Worm (Caenorhabditis elegans): ENCODE data around the gene C48B4.10.

C48B4.10 gene

DNA sequence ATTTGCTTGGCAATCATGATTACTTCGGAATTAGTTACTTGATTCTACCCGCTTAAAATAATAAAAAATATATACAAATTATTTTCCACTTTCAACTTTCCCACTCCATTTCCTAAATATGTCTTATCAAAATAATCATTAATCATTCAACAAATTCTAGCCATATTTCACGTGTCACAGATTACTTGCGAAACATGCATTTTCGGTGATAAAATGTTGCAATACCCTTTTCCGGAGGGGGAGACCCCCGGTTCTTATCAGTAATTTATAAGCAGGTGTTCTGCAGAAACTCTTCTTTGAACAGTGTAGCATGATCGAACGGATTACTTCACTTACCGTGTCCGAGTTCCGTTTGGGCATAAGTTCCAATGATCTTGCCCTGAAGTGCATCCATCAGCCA, 25.9 kb upstream of the C48B4.10 start (continued):
- TF ChIP-seq nhr-25 (tag; optimal IDR thresholded peaks at IDR 0.05; ENCODE audit: borderline replicate concordance, insufficient read depth), result no peak
- peak; percentile 34 for TF ChIP-seq dve-1 (tag; optimal IDR thresholded peaks at IDR 0.05; ENCODE audit: insufficient read depth)
- TF ChIP-seq lir-3 (tag; optimal IDR thresholded peaks at IDR 0.05), result no peak
- no peak for TF ChIP-seq hmg-1.1 (GFP tag; IDR thresholded peaks at IDR 0.05)
- peak; percentile 83; the same call in 1 of the 2 replicates for TF ChIP-seq lin-1 (GFP tag; IDR thresholded peaks at IDR 0.05)
- TF ChIP-seq rbr-2 (tag; optimal IDR thresholded peaks at IDR 0.05), result no peak
- TF ChIP-seq nhr-41 (GFP tag; IDR thresholded peaks at IDR 0.05), result no peak
- TF ChIP-seq daf-19 (GFP tag; conservative IDR thresholded peaks at IDR 0.05), result no peak
- TF ChIP-seq lin-38 (GFP tag; IDR thresholded peaks at IDR 0.05), result no peak
- TF ChIP-seq dmd-6 (GFP tag; IDR thresholded peaks at IDR 0.05), result peak; percentile 90
- TF ChIP-seq tra-1 (GFP tag; IDR thresholded peaks at IDR 0.05), result peak; percentile 59
- no peak for TF ChIP-seq pha-4 (GFP tag; IDR thresholded peaks at IDR 0.05)
- no peak for TF ChIP-seq pha-4 (tag; optimal IDR thresholded peaks at IDR 0.05)
- TF ChIP-seq lin-29 (GFP tag; IDR thresholded peaks at IDR 0.05), result no peak

DNA sequence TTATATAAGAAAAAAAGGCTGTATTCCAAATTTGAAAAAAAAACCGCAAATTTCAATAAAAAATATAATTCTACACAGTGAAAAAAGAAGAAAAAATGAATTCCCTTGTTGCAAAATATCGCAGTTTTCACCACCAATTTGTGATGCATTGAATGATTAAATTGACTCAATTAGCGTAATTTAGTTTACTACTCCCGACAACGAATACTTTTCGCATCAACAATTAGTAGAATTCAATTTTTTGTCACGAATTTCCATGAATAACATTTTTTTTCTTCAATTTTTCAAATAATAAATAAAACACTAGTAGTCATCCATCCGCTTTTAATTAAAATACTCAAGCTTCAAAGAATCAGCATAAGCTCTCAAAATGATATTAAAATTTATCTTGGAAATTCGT, 21.0 kb upstream of the C48B4.10 start:
- TF ChIP-seq lsy-2 (tag; optimal IDR thresholded peaks at IDR 0.05) (peak in 1 of 2 experiments; percentile 21), fkh-10 (GFP tag; optimal IDR thresholded peaks at IDR 0.05) (peak; percentile 16), ces-1 (GFP tag; optimal IDR thresholded peaks at IDR 0.05) (peak; percentile 46), rbr-2 (tag; optimal IDR thresholded peaks at IDR 0.05) (no peak)

DNA sequence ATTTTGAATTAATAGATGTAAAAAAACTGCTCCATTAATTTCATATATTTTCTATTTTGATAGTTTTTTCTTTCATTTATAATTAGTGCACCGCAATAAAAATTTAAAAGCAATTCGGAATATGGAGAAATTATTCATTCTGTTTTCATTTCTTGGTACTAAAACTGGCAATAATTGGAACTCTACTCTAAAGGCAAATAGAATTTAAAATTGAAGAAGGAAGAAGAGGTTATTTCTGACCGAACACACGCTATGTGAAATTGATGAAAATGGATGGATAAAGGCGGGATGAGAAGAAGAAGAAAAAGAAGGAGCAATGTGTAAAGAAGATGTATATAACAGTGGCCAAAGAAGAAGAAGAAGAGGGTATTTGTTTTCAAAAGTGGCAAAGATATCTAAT, 18.9 kb upstream of the C48B4.10 start:
- TF ChIP-seq Y48G9A.11 (GFP tag; IDR thresholded peaks at IDR 0.05) (no peak), aha-1 (tag) (no peak), hlh-11 (tag; optimal IDR thresholded peaks at IDR 0.05) (no peak), sdz-12 (GFP tag; optimal IDR thresholded peaks at IDR 0.05) (no peak), snpc-4 (tag; optimal IDR thresholded peaks at IDR 0.05) (no peak), gei-8 (GFP tag; optimal IDR thresholded peaks at IDR 0.05) (no peak), ces-1 (GFP tag; optimal IDR thresholded peaks at IDR 0.05) (no peak), hlh-30 (tag; optimal IDR thresholded peaks at IDR 0.05; ENCODE audit: insufficient read depth) (no peak), dmd-6 (GFP tag; IDR thresholded peaks at IDR 0.05) (no peak), mep-1 (tag; optimal IDR thresholded peaks at IDR 0.05) (no peak), mes-2 (tag; optimal IDR thresholded peaks at IDR 0.05; ENCODE audit: poor library complexity, severe bottlenecking) (no peak), ztf-7 (tag; optimal IDR thresholded peaks at IDR 0.05) (no peak), zag-1 (tag; optimal IDR thresholded peaks at IDR 0.05) (no peak), php-3 (GFP tag; IDR thresholded peaks at IDR 0.05) (no peak), nhr-76 (tag; optimal IDR thresholded peaks at IDR 0.05) (no peak), madf-5 (GFP tag; IDR thresholded peaks at IDR 0.05) (no peak), Y75B8A.6 (GFP tag; IDR thresholded peaks at IDR 0.05) (no peak), nhr-77 (tag; optimal IDR thresholded peaks at IDR 0.05) (no peak), ctbp-1 (GFP tag; IDR thresholded peaks at IDR 0.05) (no peak), saeg-2 (GFP tag; IDR thresholded peaks at IDR 0.05) (no peak)

DNA sequence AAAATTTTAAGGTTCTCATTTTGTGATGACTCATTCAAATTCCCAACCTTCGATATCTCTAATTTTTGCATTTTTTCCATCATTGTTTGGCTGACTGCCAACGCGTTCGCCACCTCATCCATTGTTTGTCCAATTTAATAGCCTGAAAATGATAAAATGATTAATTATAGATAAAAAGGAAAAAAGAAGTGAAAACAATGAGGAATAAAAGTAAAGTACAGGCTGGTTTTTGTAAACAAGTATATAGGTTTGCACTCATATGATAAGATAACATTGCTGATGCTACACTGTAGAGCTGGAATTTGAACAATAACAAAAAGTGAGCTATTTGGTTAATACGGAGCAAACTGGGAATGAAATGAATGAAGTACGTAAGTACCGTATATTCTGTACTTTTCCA, 17.9 kb upstream of the C48B4.10 start, which contains the start of gene C48B4.3:
TSS of gene C48B4.3 (minus strand) at position 149 of the 400 bp plus-strand sequence.
- TF ChIP-seq nhr-77 (tag; optimal IDR thresholded peaks at IDR 0.05), result peak; percentile 21
- TF ChIP-seq dve-1 (tag; optimal IDR thresholded peaks at IDR 0.05; ENCODE audit: insufficient read depth), result peak; percentile 75
- TF ChIP-seq pha-4 (GFP tag; IDR thresholded peaks at IDR 0.05), result no peak
- TF ChIP-seq pha-4 (tag; optimal IDR thresholded peaks at IDR 0.05), result no peak
- TF ChIP-seq ceh-62 (tag; optimal IDR thresholded peaks at IDR 0.05), result no peak
- no peak for TF ChIP-seq dmd-9 (GFP tag; IDR thresholded peaks at IDR 0.05)
- TF ChIP-seq gei-8 (GFP tag; optimal IDR thresholded peaks at IDR 0.05), result no peak
- TF ChIP-seq spr-1 (tag; optimal IDR thresholded peaks at IDR 0.05), result no peak
- peak; percentile 14 for TF ChIP-seq hlh-11 (tag; optimal IDR thresholded peaks at IDR 0.05)
- TF ChIP-seq nhr-28 (tag; optimal IDR thresholded peaks at IDR 0.05), result peak; percentile 29
- no peak for TF ChIP-seq nhr-237 (tag; optimal IDR thresholded peaks at IDR 0.05)
- no peak for TF ChIP-seq F10B5.3 (tag; optimal IDR thresholded peaks at IDR 0.05)
- no peak for TF ChIP-seq ztf-7 (tag; optimal IDR thresholded peaks at IDR 0.05)
- TF ChIP-seq nhr-76 (tag; optimal IDR thresholded peaks at IDR 0.05), result no peak
- no peak for TF ChIP-seq cey-2 (tag; optimal IDR thresholded peaks at IDR 0.05; ENCODE audit: borderline replicate concordance, insufficient read depth)
- TF ChIP-seq lin-1 (GFP tag; IDR thresholded peaks at IDR 0.05), result no peak
- no peak for TF ChIP-seq zfp-2 (tag; optimal IDR thresholded peaks at IDR 0.05)
- no peak for TF ChIP-seq fkh-10 (GFP tag; optimal IDR thresholded peaks at IDR 0.05)
- TF ChIP-seq daf-8 (GFP tag; IDR thresholded peaks at IDR 0.05), result no peak
- TF ChIP-seq zag-1 (tag; optimal IDR thresholded peaks at IDR 0.05), result no peak
- no peak for TF ChIP-seq attf-4 (tag; optimal IDR thresholded peaks at IDR 0.05)
- no peak for TF ChIP-seq aly-2 (tag; optimal IDR thresholded peaks at IDR 0.05)

All from whole organism, L4 larva.